Fruit fly (Drosophila melanogaster) whole organism, embryonic: Measurements from ENCODE around the gene CG15382.

ENCODE experiments used
- B-H1 ChIP-seq: fragments of 200-800 bp; sonication (Bioruptor generic); IDR thresholded peaks from 3 replicates; pipeline ENCODE4 v1.3.6; 2022; ENCODE audit warnings: missing biosample characterization, missing genetic modification characterization
- Bgb ChIP-seq: fragments of 200-800 bp; sonication (Bioruptor generic); IDR thresholded peaks from 2 replicates; pipeline ENCODE4 v1.3.6; 2022; ENCODE audit warnings: missing biosample characterization, missing genetic modification characterization; ENCODE audit not compliant: partially characterized antibody
- CG10543 ChIP-seq: fragments of 200-800 bp; sonication (Bioruptor generic); optimal IDR thresholded peaks from 3 replicates; lab custom pipeline; 2017; ENCODE audit warnings: missing biosample characterization, mild to moderate bottlenecking, missing genetic modification characterization, moderate library complexity
- CG12104 ChIP-seq: fragments of 200-800 bp; sonication (Bioruptor generic); optimal IDR thresholded peaks from 3 replicates; lab custom pipeline; 2016; ENCODE audit warnings: missing biosample characterization, missing genetic modification characterization
- CG13624 ChIP-seq: fragments of 200-800 bp; sonication (Bioruptor generic); optimal IDR thresholded peaks from 2 replicates; lab custom pipeline; 2016; ENCODE audit warnings: missing biosample characterization, missing genetic modification characterization
- CG1832 ChIP-seq: fragments of 200-800 bp; sonication (Bioruptor generic); optimal IDR thresholded peaks from 2 replicates; lab custom pipeline; 2017; ENCODE audit warnings: missing biosample characterization, mild to moderate bottlenecking, missing genetic modification characterization, inconsistent platforms
- CG18599 ChIP-seq: fragments of 200-800 bp; sonication (Bioruptor generic); optimal IDR thresholded peaks from 3 replicates; lab custom pipeline; 2017; ENCODE audit warnings: missing biosample characterization, missing genetic modification characterization, mild to moderate bottlenecking, moderate library complexity, missing genetic modification reagents
- CG2678 ChIP-seq: fragments of 200-800 bp; sonication (Bioruptor generic); optimal IDR thresholded peaks from 3 replicates; lab custom pipeline; 2019; ENCODE audit warnings: missing biosample characterization, mild to moderate bottlenecking, missing genetic modification characterization, moderate library complexity
- CG2875 ChIP-seq: fragments of 200-800 bp; sonication (Bioruptor generic); optimal IDR thresholded peaks from 2 replicates; lab custom pipeline; 2017; ENCODE audit warnings: missing biosample characterization, mild to moderate bottlenecking, missing genetic modification characterization, missing genetic modification reagents
- CG3065 ChIP-seq: fragments of 200-800 bp; sonication (Bioruptor generic); optimal IDR thresholded peaks from 2 replicates; lab custom pipeline; 2016; ENCODE audit warnings: missing biosample characterization, missing genetic modification characterization
- CG34422 ChIP-seq: fragments of 200-800 bp; sonication (Bioruptor generic); IDR thresholded peaks from 3 replicates; pipeline ENCODE4 v1.3.6; 2022; ENCODE audit warnings: missing biosample characterization, missing genetic modification characterization
- CG3726 ChIP-seq: fragments of 200-800 bp; sonication (Bioruptor generic); IDR thresholded peaks from 3 replicates; pipeline ENCODE4, ENCODE4 v1.3.6; 2022; ENCODE audit warnings: missing biosample characterization, missing genetic modification characterization
- CG6813 ChIP-seq: fragments of 200-800 bp; sonication (Bioruptor generic); optimal IDR thresholded peaks from 2 replicates; lab custom pipeline; 2017; ENCODE audit warnings: missing biosample characterization, missing genetic modification characterization, mild to moderate bottlenecking, moderate library complexity, missing genetic modification reagents
- CG7963 ChIP-seq: fragments of 200-800 bp; sonication (Bioruptor generic); IDR thresholded peaks from 3 replicates; pipeline ENCODE4 v1.3.6; 2022; ENCODE audit warnings: missing biosample characterization, missing genetic modification characterization; ENCODE audit not compliant: partially characterized antibody
- CG8359 ChIP-seq: fragments of 200-800 bp; sonication (Bioruptor generic); optimal IDR thresholded peaks from 2 replicates; lab custom pipeline; 2017; ENCODE audit warnings: missing biosample characterization, mild to moderate bottlenecking, missing genetic modification characterization, borderline replicate concordance
- CG8765 ChIP-seq: fragments of 200-800 bp; sonication (Bioruptor generic); IDR thresholded peaks from 2 replicates; pipeline ENCODE4 v1.3.6; 2022; ENCODE audit warnings: missing biosample characterization, missing genetic modification characterization
- CG9876 ChIP-seq: fragments of 200-800 bp; sonication (Bioruptor generic); optimal IDR thresholded peaks from 2 replicates; lab custom pipeline; 2016; ENCODE audit warnings: missing biosample characterization, missing genetic modification characterization
- CrebB ChIP-seq: fragments of 200-800 bp; sonication (Bioruptor generic); optimal IDR thresholded peaks from 3 replicates; lab custom pipeline; 2018; ENCODE audit warnings: missing biosample characterization, mild to moderate bottlenecking, missing genetic modification characterization
- D19B ChIP-seq: fragments of 200-800 bp; sonication (Bioruptor generic); optimal IDR thresholded peaks from 2 replicates; lab custom pipeline; 2017; ENCODE audit warnings: missing biosample characterization, mild to moderate bottlenecking, missing genetic modification characterization
- Dip3 ChIP-seq: fragments of 200-800 bp; sonication (Bioruptor generic); optimal IDR thresholded peaks from 3 replicates; lab custom pipeline; 2016; ENCODE audit warnings: missing biosample characterization, missing genetic modification characterization
- Ets97D ChIP-seq: fragments of 200-800 bp; sonication (Bioruptor generic); optimal IDR thresholded peaks from 3 replicates; lab custom pipeline; 2016; ENCODE audit warnings: missing biosample characterization, missing genetic modification characterization
- Fer1 ChIP-seq: fragments of 200-800 bp; sonication (Bioruptor generic); optimal IDR thresholded peaks from 2 replicates; lab custom pipeline; 2017; ENCODE audit warnings: missing biosample characterization, mild to moderate bottlenecking, missing genetic modification characterization
- Hand ChIP-seq: fragments of 200-800 bp; sonication (Bioruptor generic); optimal IDR thresholded peaks from 2 replicates; lab custom pipeline; 2017; ENCODE audit warnings: mild to moderate bottlenecking, missing biosample characterization, missing genetic modification reagents, missing genetic modification characterization
- Hmx ChIP-seq: fragments of 200-800 bp; sonication (Bioruptor generic); optimal IDR thresholded peaks from 2 replicates; lab custom pipeline; 2016; ENCODE audit warnings: missing biosample characterization, missing genetic modification characterization
- Hr78 ChIP-seq, 2 experiments: fragments of 200-800 bp in 1 of 2; fragments of >200 bp in 1 of 2; sonication (Bioruptor generic) in 1 of 2; optimal IDR thresholded peaks; 2 replicates each; lab custom pipeline; 2017 to 2019; ENCODE audit warnings: missing biosample characterization in 2 of 2, missing genetic modification characterization in 2 of 2, mild to moderate bottlenecking in 1 of 2, moderate library complexity in 1 of 2
- Meics ChIP-seq: fragments of 200-800 bp; sonication (Bioruptor generic); optimal IDR thresholded peaks from 2 replicates; lab custom pipeline; 2017; ENCODE audit warnings: missing biosample characterization, mild to moderate bottlenecking, missing genetic modification characterization
- Nf-YB ChIP-seq: fragments of 200-800 bp; sonication (Bioruptor generic); optimal IDR thresholded peaks from 3 replicates; lab custom pipeline; 2019; ENCODE audit warnings: missing biosample characterization, mild to moderate bottlenecking, missing genetic modification characterization, moderate library complexity
- Rfx ChIP-seq: fragments of 200-800 bp; sonication (Bioruptor generic); IDR thresholded peaks from 2 replicates; pipeline ENCODE4 v1.3.6; 2022; ENCODE audit warnings: missing biosample characterization, missing genetic modification characterization
- Six4 ChIP-seq: fragments of 200-800 bp; sonication (Bioruptor generic); optimal IDR thresholded peaks from 2 replicates; lab custom pipeline; 2016; ENCODE audit warnings: missing biosample characterization, missing genetic modification characterization
- Taf1 ChIP-seq: fragments of 200-800 bp; sonication (Bioruptor generic); IDR thresholded peaks from 2 replicates; pipeline ENCODE4 v1.3.6; 2022; ENCODE audit warnings: missing biosample characterization, missing genetic modification characterization
- Tbp ChIP-seq: fragments of >200 bp; optimal IDR thresholded peaks from 2 replicates; lab custom pipeline; 2018; ENCODE audit warnings: missing biosample characterization, missing genetic modification characterization
- Trl ChIP-seq, 3 experiments: fragments of >200 bp in 2 of 3; fragments of 200-800 bp in 1 of 3; sonication (Bioruptor generic) in 1 of 3; optimal IDR thresholded peaks; 2 replicates in 1 of 3; 3 replicates in 2 of 3; lab custom pipeline; 2016 to 2017; ENCODE audit warnings: missing biosample characterization in 1 of 3, missing genetic modification characterization in 1 of 3
- bcd ChIP-seq: fragments of 200-800 bp; sonication (Bioruptor generic); optimal IDR thresholded peaks from 2 replicates; lab custom pipeline; 2017; ENCODE audit warnings: missing biosample characterization, mild to moderate bottlenecking, missing genetic modification characterization
- bsh ChIP-seq, 2 experiments: fragments of 200-800 bp; sonication (Bioruptor generic); optimal IDR thresholded peaks; 2 replicates each; lab custom pipeline; 2017 to 2018; ENCODE audit warnings: mild to moderate bottlenecking in 2 of 2, missing biosample characterization in 2 of 2, missing genetic modification characterization in 2 of 2, moderate library complexity in 1 of 2
- cad ChIP-seq: fragments of >200 bp; optimal IDR thresholded peaks from 2 replicates; lab custom pipeline; 2017; ENCODE audit warnings: missing biosample characterization, missing genetic modification characterization
- cg ChIP-seq: fragments of 200-800 bp; sonication (Bioruptor generic); optimal IDR thresholded peaks from 3 replicates; lab custom pipeline; 2019; ENCODE audit warnings: missing biosample characterization, mild to moderate bottlenecking, missing genetic modification characterization, moderate library complexity
- danr ChIP-seq: fragments of 200-800 bp; sonication (Bioruptor generic); IDR thresholded peaks from 2 replicates; pipeline ENCODE4 v1.3.6; 2022; ENCODE audit warnings: missing biosample characterization, missing genetic modification characterization
- dmrt99B ChIP-seq: fragments of 200-800 bp; sonication (Bioruptor generic); optimal IDR thresholded peaks from 2 replicates; lab custom pipeline; 2018; ENCODE audit warnings: missing biosample characterization, mild to moderate bottlenecking, missing genetic modification characterization, moderate library complexity
- grn ChIP-seq: fragments of 200-800 bp; sonication (Bioruptor generic); optimal IDR thresholded peaks from 3 replicates; lab custom pipeline; 2017; ENCODE audit warnings: missing biosample characterization, missing genetic modification characterization
- ham ChIP-seq: fragments of 200-800 bp; sonication (Bioruptor generic); IDR thresholded peaks from 2 replicates; pipeline ENCODE4 v1.3.6; 2022; ENCODE audit warnings: missing biosample characterization, missing genetic modification characterization
- hb ChIP-seq: fragments of 200-800 bp; sonication (Bioruptor generic); IDR thresholded peaks from 3 replicates; pipeline ENCODE4 v1.3.6; 2022; ENCODE audit warnings: missing biosample characterization, missing genetic modification characterization; ENCODE audit not compliant: partially characterized antibody
- lmd ChIP-seq: fragments of 200-800 bp; sonication (Bioruptor generic); IDR thresholded peaks from 2 replicates; pipeline ENCODE4 v1.3.6; 2022; ENCODE audit warnings: missing biosample characterization, missing genetic modification characterization
- maf-S ChIP-seq: fragments of 200-800 bp; sonication (Bioruptor generic); optimal IDR thresholded peaks from 2 replicates; lab custom pipeline; 2016; ENCODE audit warnings: missing biosample characterization, missing genetic modification characterization
- pan ChIP-seq, 4 experiments: fragments of >200 bp in 3 of 4; fragments of 200-800 bp in 1 of 4; sonication (Bioruptor generic) in 1 of 4; optimal IDR thresholded peaks in 3 of 4; IDR thresholded peaks in 1 of 4; 2 replicates each; pipeline versions ENCODE4 v1.3.6 to Lab custom; 2017 to 2022; ENCODE audit warnings: missing biosample characterization in 2 of 4, missing genetic modification characterization in 2 of 4, mixed read lengths in 1 of 4
- pita ChIP-seq: fragments of 200-800 bp; sonication (Bioruptor generic); optimal IDR thresholded peaks from 2 replicates; lab custom pipeline; 2017; ENCODE audit warnings: missing biosample characterization, mild to moderate bottlenecking, missing genetic modification characterization
- pnt ChIP-seq: fragments of 200-800 bp; sonication (Bioruptor generic); optimal IDR thresholded peaks from 3 replicates; lab custom pipeline; 2016; ENCODE audit warnings: missing biosample characterization, missing genetic modification characterization
- zfh2 ChIP-seq: fragments of 200-800 bp; sonication (Bioruptor generic); optimal IDR thresholded peaks from 2 replicates; lab custom pipeline; 2016; ENCODE audit warnings: missing biosample characterization, missing genetic modification characterization

CG15382 gene

dm6 chr2L:2177969-2178809 lies 22.6 kb downstream of the CG15382 start, which contains the start of gene aop (continued):
- no peak for TF ChIP-seq Hmx (GFP tag; lab: Kevin White, UChicago)
- no peak for TF ChIP-seq CG8359 (GFP tag; lab: Kevin White, UChicago)
- no peak for TF ChIP-seq bsh (GFP tag; optimal IDR thresholded peaks at IDR 0.05; lab: Kevin White, UChicago)
- peak; percentile 11 for TF ChIP-seq CG6813 (GFP tag; lab: Kevin White, UChicago)
- TF ChIP-seq Six4 (GFP tag; lab: Kevin White, UChicago) = no peak
- TF ChIP-seq pita (GFP tag; lab: Kevin White, UChicago) = no peak
- no peak for TF ChIP-seq bcd (GFP tag; lab: Kevin White, UChicago)
- peak; percentile 7; the same call in 1 of the 2 replicates for TF ChIP-seq Bgb
- no peak for TF ChIP-seq pan (optimal IDR thresholded peaks at IDR 0.05; lab: Kevin White, UChicago)
- TF ChIP-seq pan (GFP tag; optimal IDR thresholded peaks at IDR 0.05 in 1 of 2, IDR thresholded peaks at IDR 0.05 in 1 of 2) = peak in 1 of 2 experiments; percentile 54
- no peak for TF ChIP-seq CG1832 (GFP tag; lab: Kevin White, UChicago)
- TF ChIP-seq Hr78 (GFP tag; optimal IDR thresholded peaks at IDR 0.05; lab: Kevin White, UChicago) = peak in 1 of 2 experiments; percentile 22
- no peak for TF ChIP-seq CG3726 (GFP tag; lab: Robert Waterston, UW)
- no peak for TF ChIP-seq Dip3 (GFP tag; lab: Kevin White, UChicago)
- no peak for TF ChIP-seq Tbp (GFP tag; lab: Kevin White, UChicago)
- no peak for TF ChIP-seq cad
- no peak for TF ChIP-seq CG12104 (GFP tag; lab: Kevin White, UChicago)
- TF ChIP-seq CG2875 = no peak
- TF ChIP-seq Ets97D = no peak
- TF ChIP-seq lmd (GFP tag; lab: Robert Waterston, UW) = no peak
- TF ChIP-seq ham (GFP tag; lab: Robert Waterston, UW) = no peak
- peak; percentile 84 for TF ChIP-seq cg (GFP tag; lab: Kevin White, UChicago)
- peak; percentile 19 for TF ChIP-seq CG2678 (tag; lab: Kevin White, UChicago)
- TF ChIP-seq hb (GFP tag; lab: Robert Waterston, UW) = no peak
- peak; percentile 58; the same call in 1 of the 3 replicates for TF ChIP-seq CG34422 (GFP tag; lab: Robert Waterston, UW)
- TF ChIP-seq Trl (optimal IDR thresholded peaks at IDR 0.05; lab: Kevin White, UChicago) = no peak
- peak; percentile 72 for TF ChIP-seq Trl (GFP tag; optimal IDR thresholded peaks at IDR 0.05; lab: Kevin White, UChicago)
- no peak for TF ChIP-seq maf-S (GFP tag; lab: Kevin White, UChicago)
- no peak for TF ChIP-seq Taf1 (GFP tag; lab: Robert Waterston, UW)
- no peak for TF ChIP-seq pnt (GFP tag; lab: Kevin White, UChicago)
- TF ChIP-seq CG13624 = peak; percentile 15
- no peak for TF ChIP-seq grn (GFP tag; lab: Kevin White, UChicago)
- no peak for TF ChIP-seq Hand
- TF ChIP-seq zfh2 (GFP tag; lab: Kevin White, UChicago) = no peak
- peak; percentile 37 for TF ChIP-seq Nf-YB
- TF ChIP-seq CG3065 (GFP tag; lab: Kevin White, UChicago) = no peak
- no peak for TF ChIP-seq Meics (GFP tag; lab: Kevin White, UChicago)
- no peak for TF ChIP-seq CG9876 (GFP tag; lab: Kevin White, UChicago)
- TF ChIP-seq Rfx (GFP tag; lab: Robert Waterston, UW) = peak; percentile 38; the same call in 1 of the 2 replicates
- peak; percentile 46 for TF ChIP-seq CG10543 (GFP tag; lab: Kevin White, UChicago)
- TF ChIP-seq danr (GFP tag; lab: Robert Waterston, UW) = no peak
- no peak for TF ChIP-seq CG18599 (GFP tag; lab: Kevin White, UChicago)
- TF ChIP-seq B-H1 (GFP tag; lab: Robert Waterston, UW) = no peak
- TF ChIP-seq CrebB (tag; lab: Kevin White, UChicago) = peak; percentile 38
- no peak for TF ChIP-seq D19B (GFP tag; lab: Kevin White, UChicago)
- TF ChIP-seq Fer1 = peak; percentile 49
- TF ChIP-seq CG8765 (GFP tag; lab: Robert Waterston, UW) = no peak
- peak; percentile 21; the same call in 1 of the 3 replicates for TF ChIP-seq CG7963 (GFP tag; lab: Robert Waterston, UW)
- TF ChIP-seq dmrt99B = peak; percentile 7
